Worm (Caenorhabditis elegans): ENCODE data around the gene F09C6.16.

The F09C6.16 gene

ce11 chrV:16911294-16911693 lies 1.5 kb upstream of the F09C6.16 start:
- TF ChIP-seq pha-4 (tag; optimal IDR thresholded peaks at IDR 0.05) (no peak), nhr-80 (tag; optimal IDR thresholded peaks at IDR 0.05) (peak; percentile 36)

ce11 chrV:16910864-16911263 lies 1.1 kb upstream of the F09C6.16 start:
- TF ChIP-seq F22D6.2 (tag; optimal IDR thresholded peaks at IDR 0.05) (no peak), nfya-2 (GFP tag; IDR thresholded peaks at IDR 0.05) (no peak), hmg-1.2 (GFP tag; IDR thresholded peaks at IDR 0.05) (peak; percentile 12; the same call in 1 of the 2 replicates), nhr-179 (tag; optimal IDR thresholded peaks at IDR 0.05) (no peak), hlh-12 (tag; optimal IDR thresholded peaks at IDR 0.05) (no peak)

ce11 chrV:16904612-16905011 lies 5.2 kb downstream of the F09C6.16 start, which contains the start of gene nhr-262:
TSS of gene nhr-262 (plus strand) at chrV:16904912.
- no peak for TF ChIP-seq tbx-9 (tag; optimal IDR thresholded peaks at IDR 0.05; ENCODE audit: borderline replicate concordance)
- TF ChIP-seq gei-17 (GFP tag; optimal IDR thresholded peaks at IDR 0.05): no peak
- no peak for TF ChIP-seq dpl-1 (GFP tag; optimal IDR thresholded peaks at IDR 0.05)
- no peak for TF ChIP-seq Y53G8AR.9 (GFP tag; conservative IDR thresholded peaks at IDR 0.05)
- no peak for TF ChIP-seq let-526 (GFP tag; IDR thresholded peaks at IDR 0.05)
- TF ChIP-seq bed-1 (GFP tag; IDR thresholded peaks at IDR 0.05): no peak
- no peak for TF ChIP-seq F52B5.7 (tag; optimal IDR thresholded peaks at IDR 0.05)
- TF ChIP-seq ztf-28 (GFP tag; IDR thresholded peaks at IDR 0.05): no peak
- TF ChIP-seq ZK185.1 (tag; optimal IDR thresholded peaks at IDR 0.05; ENCODE audit: poor library complexity, severe bottlenecking): no peak
- no peak for TF ChIP-seq akir-1 (GFP tag; optimal IDR thresholded peaks at IDR 0.05)

ce11 chrV:16902726-16903125 lies 7.0 kb downstream of the F09C6.16 start, which contains the start of gene srd-68:
TSS of gene srd-68 (minus strand) at chrV:16902826.
- TF ChIP-seq madf-10 (tag; optimal IDR thresholded peaks at IDR 0.05) (no peak), repo-1 (tag; optimal IDR thresholded peaks at IDR 0.05) (no peak), mcd-1 (GFP tag; IDR thresholded peaks at IDR 0.05) (no peak), snpc-1.3 (tag; optimal IDR thresholded peaks at IDR 0.05; ENCODE audit: insufficient read depth) (no peak), F23B12.7 (tag; optimal IDR thresholded peaks at IDR 0.05; ENCODE audit: insufficient read depth) (no peak), F52B5.7 (tag; optimal IDR thresholded peaks at IDR 0.05) (no peak), hmg-1.2 (GFP tag; IDR thresholded peaks at IDR 0.05) (no peak), F57C9.4 (tag; optimal IDR thresholded peaks at IDR 0.05) (no peak), K11D2.4 (GFP tag; IDR thresholded peaks at IDR 0.05) (no peak)

ce11 chrV:16899355-16899754 lies 10.4 kb downstream of the F09C6.16 start, which contains the start of gene fbxa-45:
TSS of gene fbxa-45 (minus strand) at chrV:16899455.
- TF ChIP-seq egl-18 (GFP tag; IDR thresholded peaks at IDR 0.05) (0 out of 2 replicates have a peak, but pooled peaks have one; percentile 26), ztf-25 (GFP tag; IDR thresholded peaks at IDR 0.05) (no peak)

- TF ChIP-seq dpl-1 (GFP tag; optimal IDR thresholded peaks at IDR 0.05): no peak
- no peak for TF ChIP-seq chd-7 (tag; optimal IDR thresholded peaks at IDR 0.05)
- TF ChIP-seq lin-35 (GFP tag; optimal IDR thresholded peaks at IDR 0.05): no peak
- no peak for TF ChIP-seq B0019.2 (GFP tag; conservative IDR thresholded peaks at IDR 0.05)
- TF ChIP-seq B0035.1 (tag; optimal IDR thresholded peaks at IDR 0.05): no peak
- no peak for TF ChIP-seq sdz-38 (tag; optimal IDR thresholded peaks at IDR 0.05)
- TF ChIP-seq C17E4.6 (GFP tag; IDR thresholded peaks at IDR 0.05): no peak
- TF ChIP-seq lin-26 (GFP tag; IDR thresholded peaks at IDR 0.05): no peak
- TF ChIP-seq ccch-3 (GFP tag; optimal IDR thresholded peaks at IDR 0.05): no peak
- no peak for TF ChIP-seq aptf-2 (GFP tag; conservative IDR thresholded peaks at IDR 0.05)
- no peak for TF ChIP-seq B0261.1 (tag; optimal IDR thresholded peaks at IDR 0.05)
- TF ChIP-seq tbx-9 (tag; optimal IDR thresholded peaks at IDR 0.05; ENCODE audit: borderline replicate concordance): no peak
- TF ChIP-seq ekl-4 (GFP tag; IDR thresholded peaks at IDR 0.05): no peak
- TF ChIP-seq F57C9.4 (tag; optimal IDR thresholded peaks at IDR 0.05): no peak
- TF ChIP-seq akir-1 (GFP tag; optimal IDR thresholded peaks at IDR 0.05): no peak
- TF ChIP-seq him-1 (tag; optimal IDR thresholded peaks at IDR 0.05): no peak
These were observed 16.3 kb downstream of the F09C6.16 start, which contains the start of gene F09C6.15 for ce11 chrV:16893440-16893839. TSS of gene F09C6.15 (plus strand) at chrV:16893740.

Measured in whole organism, young adult.